Fruit fly (Drosophila melanogaster) whole organism, larva: ENCODE data around the gene CG33795.

Experiments
- noc ChIP-seq: fragments of 200-800 bp; sonication (Bioruptor generic); optimal IDR thresholded peaks from 3 replicates; lab custom pipeline; 2019; ENCODE audit warnings: missing biosample characterization, mild to moderate bottlenecking, missing genetic modification characterization, moderate library complexity

The CG33795 gene

dm6 chr3L:16131264-16132066 lies 39.7 kb downstream of the CG33795 start, which contains the start of the genes Trs20 and elg1:
Gene Trs20, minus strand, starts transcription at chr3L:16131632.
Gene elg1, plus strand, starts transcription at chr3L:16132028.
- peak; percentile 43 for TF ChIP-seq noc (tag; lab: Kevin White, UChicago)

- no peak for TF ChIP-seq noc (tag; lab: Kevin White, UChicago)
These were observed 42.0 kb downstream of the CG33795 start, which contains the start of gene SsRbeta for dm6 chr3L:16128973-16129745. Gene SsRbeta, plus strand, starts transcription at chr3L:16129617.

- TF ChIP-seq noc (tag; lab: Kevin White, UChicago): peak; percentile 87
These were observed 42.7 kb downstream of the CG33795 start, which contains the start of gene Pgm1 for dm6 chr3L:16128481-16128972. Gene Pgm1, minus strand, starts transcription at chr3L:16128531.

dm6 chr3L:16121791-16122190 lies 49.4 kb downstream of the CG33795 start, which contains the start of gene Strump:
Gene Strump, plus strand, starts transcription at chr3L:16122002.
- TF ChIP-seq noc (tag; lab: Kevin White, UChicago): no peak
